Worm (Caenorhabditis elegans): ENCODE results near the gene rpn-12.
A peak's percentile ranks its signal among the peaks of the same experiment; 100 is the strongest.

Gene rpn-12

ce11 chrII:11649239-11649638 lies 3.7 kb upstream of the rpn-12 start:
- TF ChIP-seq egl-18 (GFP tag; IDR thresholded peaks at IDR 0.05) (no peak), cebp-1 (GFP tag; IDR thresholded peaks at IDR 0.05) (peak; percentile 93), cebp-1 (tag; optimal IDR thresholded peaks at IDR 0.05) (peak; percentile 97), sptf-2 (GFP tag; optimal IDR thresholded peaks at IDR 0.05) (no peak), him-1 (tag; optimal IDR thresholded peaks at IDR 0.05) (no peak), attf-3 (GFP tag; conservative IDR thresholded peaks at IDR 0.05) (no peak), Y53G8AR.9 (GFP tag; conservative IDR thresholded peaks at IDR 0.05) (no peak), dpl-1 (GFP tag; optimal IDR thresholded peaks at IDR 0.05) (no peak), snpc-4 (GFP tag; optimal IDR thresholded peaks at IDR 0.05) (no peak), snpc-4 (tag; optimal IDR thresholded peaks at IDR 0.05) (no peak), athp-1 (tag; optimal IDR thresholded peaks at IDR 0.05) (no peak), nfyb-1 (GFP tag; IDR thresholded peaks at IDR 0.05) (peak; percentile 17; the same call in 1 of the 2 replicates), pbrm-1 (GFP tag; IDR thresholded peaks at IDR 0.05) (no peak)

- TF ChIP-seq F57C9.4 (tag; optimal IDR thresholded peaks at IDR 0.05) (no peak), ztf-26 (tag; optimal IDR thresholded peaks at IDR 0.05) (no peak), aptf-2 (GFP tag; conservative IDR thresholded peaks at IDR 0.05) (no peak), ets-4 (GFP tag; optimal IDR thresholded peaks at IDR 0.05) (no peak), dpl-1 (GFP tag; optimal IDR thresholded peaks at IDR 0.05) (no peak), T26A5.8 (tag; optimal IDR thresholded peaks at IDR 0.05) (no peak), attf-5 (GFP tag; optimal IDR thresholded peaks at IDR 0.05) (peak; percentile 16), hmg-20 (GFP tag; IDR thresholded peaks at IDR 0.05) (no peak), mxl-1 (tag; optimal IDR thresholded peaks at IDR 0.05) (no peak), let-607 (tag; optimal IDR thresholded peaks at IDR 0.05) (no peak), rec-8 (tag; optimal IDR thresholded peaks at IDR 0.05) (peak in 1 of 2 experiments; percentile 42), lin-35 (GFP tag; optimal IDR thresholded peaks at IDR 0.05) (no peak), egrh-3 (GFP tag; IDR thresholded peaks at IDR 0.05) (no peak), efl-1 (GFP tag; optimal IDR thresholded peaks at IDR 0.05) (no peak), Y53F4B.3 (GFP tag; IDR thresholded peaks at IDR 0.05) (no peak), D2030.7 (GFP tag; IDR thresholded peaks at IDR 0.05) (no peak; the same call in 1 of the 2 replicates), tbx-9 (tag; optimal IDR thresholded peaks at IDR 0.05; ENCODE audit: borderline replicate concordance) (peak; percentile 44), chd-7 (tag; optimal IDR thresholded peaks at IDR 0.05) (peak; percentile 70), B0019.2 (GFP tag; conservative IDR thresholded peaks at IDR 0.05) (no peak), F23B12.7 (tag; optimal IDR thresholded peaks at IDR 0.05; ENCODE audit: insufficient read depth) (no peak), ekl-4 (GFP tag; IDR thresholded peaks at IDR 0.05) (peak; percentile 7; the same call in 1 of the 2 replicates), tbp1 (GFP tag; optimal IDR thresholded peaks at IDR 0.05) (peak; percentile 22), C17E4.6 (GFP tag; IDR thresholded peaks at IDR 0.05) (no peak), ama-1 (optimal IDR thresholded peaks at IDR 0.05) (no peak), ama-1 (GFP tag; optimal IDR thresholded peaks at IDR 0.05) (no peak), aptf-3 (GFP tag; IDR thresholded peaks at IDR 0.05) (no peak), lsl-1 (GFP tag; optimal IDR thresholded peaks at IDR 0.05) (peak; percentile 41), ztf-25 (GFP tag; IDR thresholded peaks at IDR 0.05) (0 out of 2 replicates have a peak, but pooled peaks have one; percentile 4), hmg-1.2 (GFP tag; IDR thresholded peaks at IDR 0.05) (peak; percentile 25; the same call in 1 of the 2 replicates), pbrm-1 (GFP tag; IDR thresholded peaks at IDR 0.05) (peak; percentile 61), nhr-90 (tag; optimal IDR thresholded peaks at IDR 0.05) (no peak), him-1 (tag; optimal IDR thresholded peaks at IDR 0.05) (peak; percentile 26), Y95B8A.8 (GFP tag; IDR thresholded peaks at IDR 0.05) (no peak), sptf-2 (GFP tag; optimal IDR thresholded peaks at IDR 0.05) (no peak), rcor-1 (GFP tag; IDR thresholded peaks at IDR 0.05) (no peak), cebp-2 (GFP tag; IDR thresholded peaks at IDR 0.05) (no peak), ceh-91 (GFP tag; IDR thresholded peaks at IDR 0.05) (no peak), egl-18 (GFP tag; IDR thresholded peaks at IDR 0.05) (no peak), mcd-1 (GFP tag; IDR thresholded peaks at IDR 0.05) (0 out of 2 replicates have a peak, but pooled peaks have one; percentile 30)
These were observed 1.8 kb upstream of the rpn-12 start, which contains the start of gene coa-7 for ce11 chrII:11650975-11651588. coa-7 (minus strand) TSS chrII:11651148.

All from whole organism, young adult.